Fruit fly (Drosophila melanogaster) whole organism, pupa: Measurements from ENCODE around the gene NFAT.

Experiments used
- CG10348 ChIP-seq: fragments of 200-800 bp; sonication (Bioruptor generic); IDR thresholded peaks from 2 replicates; pipeline ENCODE4 v1.3.6; 2022; ENCODE audit warnings: missing biosample characterization, missing genetic modification characterization
- CG12605 ChIP-seq: fragments of 200-800 bp; sonication (Bioruptor generic); IDR thresholded peaks from 2 replicates; pipeline ENCODE4 v1.3.6; 2022; ENCODE audit warnings: missing biosample characterization, missing genetic modification characterization
- CG13204 ChIP-seq: fragments of 200-800 bp; sonication (Bioruptor generic); optimal IDR thresholded peaks from 2 replicates; lab custom pipeline; 2018; ENCODE audit warnings: missing biosample characterization, mild to moderate bottlenecking, missing genetic modification characterization, moderate library complexity
- CG14655 ChIP-seq: fragments of 200-800 bp; sonication (Bioruptor generic); optimal IDR thresholded peaks from 3 replicates; lab custom pipeline; 2017; ENCODE audit warnings: mild to moderate bottlenecking, missing biosample characterization, missing genetic modification reagents, missing genetic modification characterization
- CG15710 ChIP-seq: fragments of 200-800 bp; sonication (Bioruptor generic); optimal IDR thresholded peaks from 2 replicates; lab custom pipeline; 2018; ENCODE audit warnings: missing biosample characterization, mild to moderate bottlenecking, missing genetic modification characterization, moderate library complexity
- CG17806 ChIP-seq: fragments of 200-800 bp; sonication (Bioruptor generic); optimal IDR thresholded peaks from 2 replicates; lab custom pipeline; 2018; ENCODE audit warnings: missing biosample characterization, mild to moderate bottlenecking, missing genetic modification characterization, moderate library complexity
- CG32121 ChIP-seq: fragments of 200-800 bp; sonication (Bioruptor generic); IDR thresholded peaks from 2 replicates; pipeline ENCODE4 v1.3.6; 2022; ENCODE audit warnings: missing biosample characterization, missing genetic modification characterization
- CG34367 ChIP-seq: fragments of 200-800 bp; sonication (Bioruptor generic); optimal IDR thresholded peaks from 2 replicates; lab custom pipeline; 2018; ENCODE audit warnings: missing biosample characterization, mild to moderate bottlenecking, missing genetic modification characterization
- CG4496 ChIP-seq: fragments of 200-800 bp; sonication (Bioruptor generic); IDR thresholded peaks from 3 replicates; pipeline ENCODE4 v1.3.6; 2022; ENCODE audit warnings: missing biosample characterization, missing genetic modification characterization
- CG8159 ChIP-seq: fragments of 200-800 bp; sonication (Bioruptor generic); optimal IDR thresholded peaks from 3 replicates; lab custom pipeline; 2018; ENCODE audit warnings: missing biosample characterization, mild to moderate bottlenecking, missing genetic modification characterization, moderate library complexity
- CG8301 ChIP-seq: fragments of 200-800 bp; sonication (Bioruptor generic); optimal IDR thresholded peaks from 2 replicates; lab custom pipeline; 2018; ENCODE audit warnings: missing biosample characterization, mild to moderate bottlenecking, missing genetic modification characterization
- CG9948 ChIP-seq: fragments of 200-800 bp; sonication (Bioruptor generic); optimal IDR thresholded peaks from 2 replicates; lab custom pipeline; 2018; ENCODE audit warnings: missing biosample characterization, mild to moderate bottlenecking, missing genetic modification characterization, moderate library complexity
- D1 ChIP-seq: fragments of 200-800 bp; sonication (Bioruptor generic); optimal IDR thresholded peaks from 2 replicates; lab custom pipeline; 2018; ENCODE audit warnings: missing biosample characterization, mild to moderate bottlenecking, missing genetic modification characterization, moderate library complexity
- EcR ChIP-seq: fragments of 200-800 bp; sonication (Bioruptor generic); optimal IDR thresholded peaks from 3 replicates; lab custom pipeline; 2019; ENCODE audit warnings: missing biosample characterization, missing genetic modification characterization, mild to moderate bottlenecking, moderate library complexity, missing genetic modification reagents
- Ets98B ChIP-seq: fragments of 200-800 bp; sonication (Bioruptor generic); IDR thresholded peaks from 2 replicates; pipeline ENCODE4 v1.3.6; 2022; ENCODE audit warnings: missing biosample characterization, missing genetic modification characterization
- Pif1A ChIP-seq: fragments of 200-800 bp; sonication (Bioruptor generic); optimal IDR thresholded peaks from 3 replicates; lab custom pipeline; 2016; ENCODE audit warnings: missing biosample characterization, missing genetic modification characterization
- Pif1B ChIP-seq: fragments of 200-800 bp; sonication (Bioruptor generic); optimal IDR thresholded peaks from 3 replicates; lab custom pipeline; 2016; ENCODE audit warnings: missing biosample characterization, missing genetic modification characterization
- Snoo ChIP-seq: fragments of 200-800 bp; sonication (Bioruptor generic); optimal IDR thresholded peaks from 3 replicates; lab custom pipeline; 2017; ENCODE audit warnings: missing biosample characterization, mild to moderate bottlenecking, missing genetic modification characterization, inconsistent platforms
- fd96Ca ChIP-seq: fragments of 200-800 bp; sonication (Bioruptor generic); IDR thresholded peaks from 3 replicates; pipeline ENCODE4 v1.3.6; 2022; ENCODE audit warnings: missing biosample characterization, missing genetic modification characterization
- gl ChIP-seq: fragments of 200-800 bp; sonication (Bioruptor generic); optimal IDR thresholded peaks from 2 replicates; lab custom pipeline; 2018; ENCODE audit warnings: missing biosample characterization, mild to moderate bottlenecking, missing genetic modification characterization
- rn ChIP-seq: fragments of 200-800 bp; sonication (Bioruptor generic); IDR thresholded peaks from 2 replicates; pipeline ENCODE4 v1.3.6; 2022; ENCODE audit warnings: missing biosample characterization, missing genetic modification characterization

The NFAT gene

DNA sequence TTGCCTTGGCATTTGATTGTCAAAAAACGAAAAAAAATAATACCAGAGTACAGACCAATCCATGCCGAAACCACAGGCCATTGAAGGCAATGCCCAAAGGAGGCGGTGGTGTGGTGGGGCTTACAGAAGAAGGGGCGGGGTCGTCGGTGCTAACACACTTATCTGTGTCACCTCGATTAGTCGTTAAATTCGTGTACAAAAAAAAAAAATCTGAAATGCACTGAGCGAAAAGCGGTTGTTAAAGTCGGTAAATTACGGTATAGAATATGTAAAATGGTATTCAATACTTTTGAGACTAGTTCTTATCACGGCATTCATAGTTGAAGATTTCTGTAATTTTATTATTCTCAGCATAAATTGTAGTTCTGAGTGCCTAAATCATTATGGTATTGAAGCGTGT lies 19.4 kb downstream of the NFAT start:
- TF ChIP-seq CG14655 (GFP tag; lab: Kevin White, UChicago) (peak; percentile 5), CG34367 (tag; lab: Kevin White, UChicago) (peak; percentile 46), rn (GFP tag; lab: Robert Waterston, UW) (0 out of 2 replicates have a peak, but pooled peaks have one; percentile 24), EcR (GFP tag; lab: Kevin White, UChicago) (no peak), CG8159 (tag; lab: Kevin White, UChicago) (peak; percentile 57), CG15710 (tag; lab: Kevin White, UChicago) (peak; percentile 56), gl (tag; lab: Kevin White, UChicago) (no peak), Ets98B (0 out of 2 replicates have a peak, but pooled peaks have one; percentile 22), CG4496 (GFP tag; lab: Robert Waterston, UW) (peak; percentile 83), CG17806 (tag; lab: Kevin White, UChicago) (peak; percentile 58), Pif1B (GFP tag; lab: Kevin White, UChicago) (no peak), CG13204 (GFP tag; lab: Kevin White, UChicago) (no peak), CG10348 (GFP tag; lab: Robert Waterston, UW) (no peak), fd96Ca (0 out of 3 replicates have a peak, but pooled peaks have one; percentile 42), D1 (tag; lab: Kevin White, UChicago) (no peak), CG12605 (GFP tag; lab: Robert Waterston, UW) (no peak), CG8301 (peak; percentile 17), CG32121 (GFP tag; lab: Robert Waterston, UW) (0 out of 2 replicates have a peak, but pooled peaks have one; percentile 22), CG9948 (tag; lab: Kevin White, UChicago) (peak; percentile 32), Pif1A (GFP tag; lab: Kevin White, UChicago) (peak; percentile 3), Snoo (tag; lab: Kevin White, UChicago) (peak; percentile 14)

DNA sequence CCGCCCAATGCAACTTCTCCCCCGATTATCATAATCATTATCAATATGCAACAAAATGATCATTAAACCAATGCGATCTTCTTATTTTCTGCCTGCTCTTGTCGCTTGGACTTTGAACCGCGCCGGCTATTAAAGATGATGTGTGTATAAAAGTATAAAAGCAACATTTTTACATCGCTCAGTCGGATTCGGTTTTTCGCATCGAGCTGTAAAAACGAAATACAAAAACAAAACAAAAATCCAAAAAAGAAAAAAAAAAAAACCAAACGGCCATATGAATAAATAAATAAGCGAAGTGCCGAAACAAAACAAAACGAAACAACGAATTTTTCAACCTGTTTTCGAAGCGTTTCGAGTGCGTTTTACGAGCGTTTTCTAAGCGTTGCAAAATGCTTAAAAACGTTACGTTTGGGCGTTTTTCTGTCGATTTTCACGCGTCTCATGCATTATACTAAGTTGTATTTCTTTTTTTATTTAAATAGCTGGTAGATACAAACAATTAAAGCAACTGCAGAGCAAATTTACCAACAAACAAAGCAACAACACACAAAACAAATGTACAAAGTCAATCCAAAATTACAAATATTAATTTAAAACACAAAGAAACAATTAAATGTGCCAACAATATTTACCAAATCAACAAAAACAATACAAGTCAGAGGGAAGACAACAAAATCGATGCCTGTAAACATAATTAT lies 20.3 kb downstream of the NFAT start:
- TF ChIP-seq CG34367 (tag; lab: Kevin White, UChicago) (peak; percentile 41), Ets98B (peak; percentile 19; the same call in 1 of the 2 replicates), Pif1B (GFP tag; lab: Kevin White, UChicago) (peak; percentile 69), CG8159 (tag; lab: Kevin White, UChicago) (peak; percentile 38), Pif1A (GFP tag; lab: Kevin White, UChicago) (peak; percentile 56), CG32121 (GFP tag; lab: Robert Waterston, UW) (no peak), fd96Ca (no peak), rn (GFP tag; lab: Robert Waterston, UW) (no peak), EcR (GFP tag; lab: Kevin White, UChicago) (peak; percentile 61), Snoo (tag; lab: Kevin White, UChicago) (peak; percentile 41), gl (tag; lab: Kevin White, UChicago) (peak; percentile 80), CG17806 (tag; lab: Kevin White, UChicago) (no peak), CG14655 (GFP tag; lab: Kevin White, UChicago) (peak; percentile 5), CG9948 (tag; lab: Kevin White, UChicago) (no peak), CG8301 (no peak), CG13204 (GFP tag; lab: Kevin White, UChicago) (peak; percentile 78), CG15710 (tag; lab: Kevin White, UChicago) (peak; percentile 46), CG10348 (GFP tag; lab: Robert Waterston, UW) (no peak), CG4496 (GFP tag; lab: Robert Waterston, UW) (peak; percentile 49; the same call in 2 of the 3 replicates)

DNA sequence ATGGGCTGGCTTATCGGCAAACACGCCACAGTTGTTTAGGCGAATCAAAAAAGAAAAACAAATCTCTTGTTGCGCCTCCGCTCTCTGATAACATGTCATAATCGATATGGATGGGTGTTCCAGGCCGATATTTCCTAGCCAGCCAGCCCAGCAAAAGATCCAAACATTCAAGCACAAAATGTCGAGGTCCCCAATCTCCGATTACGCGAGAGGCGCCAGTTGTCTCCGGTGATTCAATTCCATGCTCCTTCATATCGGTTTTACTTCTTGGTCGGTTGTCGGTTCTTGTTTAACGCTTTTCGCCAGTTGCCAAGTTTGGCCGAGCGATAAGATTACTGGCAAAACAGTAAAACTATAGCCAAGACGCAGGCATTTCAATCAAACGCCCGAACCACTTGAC lies 21.6 kb downstream of the NFAT start:
- TF ChIP-seq CG15710 (tag; lab: Kevin White, UChicago) (no peak), rn (GFP tag; lab: Robert Waterston, UW) (no peak), D1 (tag; lab: Kevin White, UChicago) (no peak), CG14655 (GFP tag; lab: Kevin White, UChicago) (no peak), CG12605 (GFP tag; lab: Robert Waterston, UW) (no peak), Pif1B (GFP tag; lab: Kevin White, UChicago) (no peak), CG8301 (no peak)

DNA sequence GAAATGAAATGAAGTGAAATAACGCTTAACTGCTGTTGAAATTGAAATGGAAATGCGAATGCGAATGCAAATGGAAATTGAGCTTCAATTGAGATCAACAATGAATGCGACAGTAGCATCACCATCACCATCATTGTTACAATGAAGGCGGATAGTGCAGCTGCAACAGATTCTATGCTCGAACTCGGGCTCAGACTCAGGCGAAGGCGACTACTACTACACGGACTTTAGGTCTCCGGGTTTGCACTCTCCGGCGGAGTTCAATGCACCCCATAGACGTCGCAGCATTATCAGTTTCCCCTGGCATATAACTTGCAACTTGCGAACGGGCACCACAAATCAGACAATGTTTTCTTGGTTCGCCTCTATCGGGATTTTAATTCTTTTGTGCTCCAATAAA lies 24.3 kb downstream of the NFAT start:
- TF ChIP-seq EcR (GFP tag; lab: Kevin White, UChicago): peak; percentile 79
- TF ChIP-seq CG8159 (tag; lab: Kevin White, UChicago): no peak
- TF ChIP-seq, all 21 proteins: peak for 1

DNA sequence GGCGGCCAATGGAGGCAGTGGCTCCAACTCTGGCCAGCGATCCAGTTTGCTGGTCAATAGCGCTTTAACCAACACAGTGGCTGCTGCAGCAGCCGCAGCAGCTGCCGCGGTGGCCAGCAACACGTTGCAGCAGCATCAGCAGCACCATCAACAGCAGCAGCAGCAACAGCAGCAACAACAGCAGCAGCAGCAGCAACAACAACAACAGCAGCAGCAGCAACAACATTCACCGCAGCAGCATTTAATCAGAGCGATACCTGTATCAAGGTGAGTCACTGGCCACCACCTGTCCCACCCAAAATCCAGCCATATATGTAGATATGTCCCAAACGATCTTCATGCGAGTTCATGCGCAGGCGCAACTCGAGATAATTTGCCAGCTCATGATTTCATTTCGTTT lies 25.3 kb downstream of the NFAT start:
- TF ChIP-seq Pif1A (GFP tag; lab: Kevin White, UChicago): no peak
- TF ChIP-seq CG17806 (tag; lab: Kevin White, UChicago): no peak
- TF ChIP-seq CG32121 (GFP tag; lab: Robert Waterston, UW): no peak
- no peak for TF ChIP-seq CG4496 (GFP tag; lab: Robert Waterston, UW)
- TF ChIP-seq CG8301: no peak
- no peak for TF ChIP-seq CG13204 (GFP tag; lab: Kevin White, UChicago)
- no peak for TF ChIP-seq Snoo (tag; lab: Kevin White, UChicago)
- no peak for TF ChIP-seq CG34367 (tag; lab: Kevin White, UChicago)
- no peak for TF ChIP-seq Ets98B
- TF ChIP-seq CG12605 (GFP tag; lab: Robert Waterston, UW): no peak
- no peak for TF ChIP-seq Pif1B (GFP tag; lab: Kevin White, UChicago)
- no peak for TF ChIP-seq D1 (tag; lab: Kevin White, UChicago)
- no peak for TF ChIP-seq EcR (GFP tag; lab: Kevin White, UChicago)
- TF ChIP-seq CG9948 (tag; lab: Kevin White, UChicago): no peak
- no peak for TF ChIP-seq CG8159 (tag; lab: Kevin White, UChicago)
- TF ChIP-seq gl (tag; lab: Kevin White, UChicago): no peak
